Worm (Caenorhabditis elegans): ENCODE measurements around the gene R09F10.8.
A peak's percentile ranks its signal among the peaks of the same experiment; 100 is the strongest.

R09F10.8 gene

DNA sequence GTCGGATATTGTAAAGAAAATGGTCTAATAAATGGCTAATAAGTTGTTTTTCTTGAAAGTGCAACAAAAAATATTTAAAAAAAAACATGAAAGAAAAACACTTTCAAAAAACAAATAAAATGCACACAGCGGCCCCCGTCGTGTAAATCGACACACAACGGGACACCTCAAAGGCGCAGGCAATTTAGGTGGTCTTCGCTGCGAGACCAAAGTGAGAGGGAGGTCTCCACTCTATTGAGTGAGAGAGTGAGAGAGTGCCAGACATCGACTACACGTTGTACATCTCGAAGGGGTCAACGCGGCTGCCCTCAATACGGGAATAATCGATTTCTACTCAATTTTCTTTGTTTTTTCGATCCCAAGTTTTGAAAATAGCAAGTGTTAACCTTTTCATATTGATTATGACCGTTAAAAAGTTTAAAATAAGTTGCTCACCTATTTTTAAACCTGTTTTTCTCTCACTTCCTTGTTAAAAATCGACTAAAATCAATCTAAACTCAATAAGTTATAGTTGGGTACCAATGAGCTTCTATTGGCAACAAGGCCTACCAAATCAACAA is 39.4 kb downstream of the R09F10.8 start, which contains the start of gene sec-16A.2 (continued):
- TF ChIP-seq B0035.1 (tag; optimal IDR thresholded peaks at IDR 0.05) (no peak), let-607 (tag; optimal IDR thresholded peaks at IDR 0.05) (peak; percentile 5 to 58), nhr-80 (tag; optimal IDR thresholded peaks at IDR 0.05) (peak; percentile 78), ets-4 (GFP tag; optimal IDR thresholded peaks at IDR 0.05) (no peak), dox-1 (GFP tag; IDR thresholded peaks at IDR 0.05) (peak; percentile 60; the same call in 1 of the 2 replicates), sdz-38 (tag; optimal IDR thresholded peaks at IDR 0.05) (no peak), lag-1 (GFP tag; IDR thresholded peaks at IDR 0.05) (no peak), mcd-1 (GFP tag; IDR thresholded peaks at IDR 0.05) (no peak), F22D6.2 (tag; optimal IDR thresholded peaks at IDR 0.05) (no peak), ceh-91 (GFP tag; IDR thresholded peaks at IDR 0.05) (no peak), chd-7 (tag; optimal IDR thresholded peaks at IDR 0.05) (no peak), lin-35 (GFP tag; optimal IDR thresholded peaks at IDR 0.05) (peak in 1 of 3 experiments; percentile 28), Y53F4B.3 (GFP tag; IDR thresholded peaks at IDR 0.05) (no peak), snpc-4 (GFP tag; optimal IDR thresholded peaks at IDR 0.05) (no peak), snpc-4 (tag; optimal IDR thresholded peaks at IDR 0.05) (peak in 1 of 4 experiments; percentile 61), die-1 (tag; optimal IDR thresholded peaks at IDR 0.05) (no peak), ceh-40 (GFP tag; IDR thresholded peaks at IDR 0.05) (no peak), T26A5.8 (tag; optimal IDR thresholded peaks at IDR 0.05) (no peak), nfya-2 (GFP tag; IDR thresholded peaks at IDR 0.05) (no peak), hsf-1 (GFP tag; IDR thresholded peaks at IDR 0.05) (no peak), hmg-20 (GFP tag; IDR thresholded peaks at IDR 0.05) (no peak), ceh-58 (GFP tag; IDR thresholded peaks at IDR 0.05) (no peak), nfyb-1 (GFP tag; IDR thresholded peaks at IDR 0.05) (no peak), ccch-3 (GFP tag; optimal IDR thresholded peaks at IDR 0.05) (no peak), ZK185.1 (tag; optimal IDR thresholded peaks at IDR 0.05; ENCODE audit: poor library complexity, severe bottlenecking) (peak; percentile 48), lsy-27 (tag; optimal IDR thresholded peaks at IDR 0.05; ENCODE audit: borderline replicate concordance, insufficient read depth) (no peak), zfh-2 (GFP tag; conservative IDR thresholded peaks at IDR 0.05) (peak; percentile 87), aptf-3 (GFP tag; IDR thresholded peaks at IDR 0.05) (no peak), pha-4 (tag; optimal IDR thresholded peaks at IDR 0.05) (no peak), pbrm-1 (GFP tag; IDR thresholded peaks at IDR 0.05) (no peak), ztf-26 (tag; optimal IDR thresholded peaks at IDR 0.05) (no peak), snpc-1.1 (tag; optimal IDR thresholded peaks at IDR 0.05; ENCODE audit: insufficient read depth) (no peak), lir-1 (GFP tag; conservative IDR thresholded peaks at IDR 0.05) (no peak), Y56A3A.18 (GFP tag; IDR thresholded peaks at IDR 0.05) (no peak), nhr-179 (tag; optimal IDR thresholded peaks at IDR 0.05) (no peak), C17E4.6 (GFP tag; IDR thresholded peaks at IDR 0.05) (no peak), cebp-2 (GFP tag; IDR thresholded peaks at IDR 0.05) (no peak), K12H6.12 (tag; optimal IDR thresholded peaks at IDR 0.05) (peak; percentile 18), nhr-90 (tag; optimal IDR thresholded peaks at IDR 0.05) (no peak), F52B5.7 (tag; optimal IDR thresholded peaks at IDR 0.05) (no peak), ztf-22 (GFP tag; optimal IDR thresholded peaks at IDR 0.05) (no peak), mel-28 (tag; optimal IDR thresholded peaks at IDR 0.05; ENCODE audit: borderline replicate concordance) (no peak), hmg-1.2 (GFP tag; IDR thresholded peaks at IDR 0.05) (peak; percentile 33; the same call in 1 of the 2 replicates), ztf-25 (GFP tag; IDR thresholded peaks at IDR 0.05) (no peak)
